Worm (Caenorhabditis elegans): Measurements from ENCODE around the gene W03G1.2.

The W03G1.2 gene

ce11 chrIV:551923-552322, 27.5 kb downstream of the W03G1.2 start (continued):
- TF ChIP-seq rbr-2 (tag; optimal IDR thresholded peaks at IDR 0.05), result no peak
- no peak for TF ChIP-seq dmd-9 (GFP tag; IDR thresholded peaks at IDR 0.05)
- TF ChIP-seq nhr-41 (GFP tag; IDR thresholded peaks at IDR 0.05), result no peak
- TF ChIP-seq egl-27 (tag; optimal IDR thresholded peaks at IDR 0.05), result no peak
- peak in 1 of 2 experiments; percentile 31 for TF ChIP-seq unc-62 (GFP tag; optimal IDR thresholded peaks at IDR 0.05 in 1 of 2)
- TF ChIP-seq unc-62 (tag; optimal IDR thresholded peaks at IDR 0.05), result no peak
- no peak; the same call in none of the 2 replicates for TF ChIP-seq php-3 (GFP tag; IDR thresholded peaks at IDR 0.05)
- TF ChIP-seq zfp-2 (tag; optimal IDR thresholded peaks at IDR 0.05), result no peak
- TF ChIP-seq spr-3 (GFP tag; optimal IDR thresholded peaks at IDR 0.05), result no peak
- peak; percentile 59 for TF ChIP-seq pqm-1 (tag; optimal IDR thresholded peaks at IDR 0.05)
- peak; percentile 46 for TF ChIP-seq mxl-3 (GFP tag; optimal IDR thresholded peaks at IDR 0.05)
- no peak for TF ChIP-seq vab-7 (GFP tag; IDR thresholded peaks at IDR 0.05)
- TF ChIP-seq spr-1 (tag; optimal IDR thresholded peaks at IDR 0.05), result no peak
- peak; percentile 91 for TF ChIP-seq dmd-6 (GFP tag; IDR thresholded peaks at IDR 0.05)
- TF ChIP-seq ceh-82 (tag; optimal IDR thresholded peaks at IDR 0.05), result no peak
- TF ChIP-seq arid-1 (GFP tag; conservative IDR thresholded peaks at IDR 0.05), result no peak
- no peak for TF ChIP-seq daf-19 (GFP tag; conservative IDR thresholded peaks at IDR 0.05)
- TF ChIP-seq nhr-6 (tag; optimal IDR thresholded peaks at IDR 0.05), result no peak

- TF ChIP-seq unc-62 (GFP tag; optimal IDR thresholded peaks at IDR 0.05 in 1 of 2) (peak in 1 of 2 experiments; percentile 23), unc-62 (tag; optimal IDR thresholded peaks at IDR 0.05) (no peak), fkh-10 (GFP tag; optimal IDR thresholded peaks at IDR 0.05) (no peak), madf-5 (GFP tag; IDR thresholded peaks at IDR 0.05) (no peak), lin-1 (GFP tag; IDR thresholded peaks at IDR 0.05) (no peak)
Observed at ce11 chrIV:554005-554404, 29.6 kb downstream of the W03G1.2 start.

- TF ChIP-seq set-16 (GFP tag; IDR thresholded peaks at IDR 0.05), result peak; percentile 69
- TF ChIP-seq mdt-29 (GFP tag; IDR thresholded peaks at IDR 0.05), result no peak
Observed at ce11 chrIV:558735-559284, 34.4 kb downstream of the W03G1.2 start, which contains the start of gene efn-4. Gene efn-4, plus strand, starts transcription at chrIV:559234.

- TF ChIP-seq Y5F2A.4 (GFP tag; optimal IDR thresholded peaks at IDR 0.05), result no peak
- peak in 1 of 2 experiments; percentile 76 for TF ChIP-seq unc-62 (GFP tag; optimal IDR thresholded peaks at IDR 0.05 in 1 of 2)
- no peak for TF ChIP-seq unc-62 (tag; optimal IDR thresholded peaks at IDR 0.05)
Observed at ce11 chrIV:560314-560713, 35.9 kb downstream of the W03G1.2 start.

ce11 chrIV:560780-561179, 36.3 kb downstream of the W03G1.2 start:
- TF ChIP-seq unc-62 (GFP tag; optimal IDR thresholded peaks at IDR 0.05 in 1 of 2), result peak in 1 of 2 experiments; percentile 83
- TF ChIP-seq unc-62 (tag; optimal IDR thresholded peaks at IDR 0.05), result no peak
- no peak for TF ChIP-seq nhr-102 (tag; optimal IDR thresholded peaks at IDR 0.05)

- no peak for TF ChIP-seq nhr-237 (tag; optimal IDR thresholded peaks at IDR 0.05)
- no peak for TF ChIP-seq daf-8 (GFP tag; IDR thresholded peaks at IDR 0.05)
- TF ChIP-seq daf-12 (tag; optimal IDR thresholded peaks at IDR 0.05), result no peak
- TF ChIP-seq Y75B8A.6 (GFP tag; IDR thresholded peaks at IDR 0.05), result no peak
- no peak for TF ChIP-seq ceh-32 (tag; optimal IDR thresholded peaks at IDR 0.05; ENCODE audit: poor library complexity)
- TF ChIP-seq ceh-44 (GFP tag; IDR thresholded peaks at IDR 0.05), result no peak
- no peak for TF ChIP-seq fkh-10 (GFP tag; optimal IDR thresholded peaks at IDR 0.05)
- TF ChIP-seq ces-1 (GFP tag; optimal IDR thresholded peaks at IDR 0.05), result peak; percentile 72
- 0 out of 2 replicates have a peak, but pooled peaks have one; percentile 23 for TF ChIP-seq ctbp-1 (GFP tag; IDR thresholded peaks at IDR 0.05)
Observed at ce11 chrIV:563417-563816, 39.0 kb downstream of the W03G1.2 start.
